Worm (Caenorhabditis elegans) whole organism, L4 larva: ENCODE data around the gene Y44A6C.1.
A peak's percentile ranks its signal among the peaks of the same experiment; 100 is the strongest.

Source experiments
- F44E2.7 ChIP-seq: fragments of 200-800 bp; sonication (Bioruptor generic); IDR thresholded peaks from 2 replicates; pipeline ENCODE4 v2.1.2; 2022; ENCODE audit warnings: missing genetic modification characterization, missing compliant biosample characterization
- T20F7.1 ChIP-seq: fragments of 200-800 bp; sonication (Bioruptor generic); optimal IDR thresholded peaks from 2 replicates; lab custom pipeline; 2018; ENCODE audit warnings: mild to moderate bottlenecking, missing genetic modification characterization, missing compliant biosample characterization
- Y75B8A.6 ChIP-seq: fragments of 200-800 bp; sonication (Bioruptor generic); IDR thresholded peaks from 2 replicates; pipeline ENCODE4 v1.3.6; 2022; ENCODE audit warnings: missing genetic modification reagents, missing genetic modification characterization, missing compliant biosample characterization
- aha-1 ChIP-seq: fragments of 150-350 bp; peaks from one replicate; lab custom pipeline; 2014; ENCODE audit warnings: missing biosample characterization, missing genetic modification characterization
- ceh-28 ChIP-seq: fragments of 150-350 bp; optimal IDR thresholded peaks from 2 replicates; lab custom pipeline; 2014; ENCODE audit warnings: missing biosample characterization, missing genetic modification reagents, missing genetic modification characterization
- ceh-62 ChIP-seq: sonication (generic microtip); optimal IDR thresholded peaks from 2 replicates; lab custom pipeline; 2017; ENCODE audit warnings: missing biosample characterization, missing genetic modification characterization
- cey-2 ChIP-seq: sonication (generic microtip); optimal IDR thresholded peaks from 3 replicates; lab custom pipeline; 2017; ENCODE audit warnings: missing genetic modification characterization, mild to moderate bottlenecking, missing compliant biosample characterization, antibody characterized with exemption, borderline replicate concordance; ENCODE audit not compliant: insufficient read depth
- daf-12 ChIP-seq: fragments of 150-350 bp; optimal IDR thresholded peaks from 2 replicates; lab custom pipeline; 2014; ENCODE audit warnings: missing biosample characterization, missing genetic modification reagents, missing genetic modification characterization
- daf-16 ChIP-seq, 3 experiments: sonication (generic microtip); optimal IDR thresholded peaks; 2 replicates each; lab custom pipeline; 2016 to 2017; ENCODE audit warnings: missing genetic modification characterization in 3 of 3, missing genetic modification reagents in 3 of 3, mild to moderate bottlenecking in 2 of 3, missing compliant biosample characterization in 2 of 3, missing biosample characterization in 1 of 3, moderate library complexity in 1 of 3
- dmd-6 ChIP-seq: fragments of 200-800 bp; sonication (Bioruptor generic); IDR thresholded peaks from 2 replicates; pipeline ENCODE4 v1.3.6; 2022; ENCODE audit warnings: missing genetic modification reagents, missing genetic modification characterization, missing compliant biosample characterization
- duxl-1 ChIP-seq: sonication (generic microtip); optimal IDR thresholded peaks from 2 replicates; lab custom pipeline; 2016; ENCODE audit warnings: mild to moderate bottlenecking, missing genetic modification characterization, moderate library complexity, missing compliant biosample characterization; ENCODE audit not compliant: poor library complexity
- dve-1 ChIP-seq: sonication (generic microtip); optimal IDR thresholded peaks from 2 replicates; lab custom pipeline; 2017; ENCODE audit warnings: antibody characterized with exemption, mild to moderate bottlenecking, missing genetic modification characterization, missing compliant biosample characterization; ENCODE audit not compliant: insufficient read depth
- egl-27 ChIP-seq: sonication (generic microtip); optimal IDR thresholded peaks from 3 replicates; lab custom pipeline; 2017; ENCODE audit warnings: missing biosample characterization, missing genetic modification reagents, missing genetic modification characterization
- egl-43 ChIP-seq: fragments of 200-800 bp; sonication (Bioruptor generic); IDR thresholded peaks from 2 replicates; pipeline ENCODE4 v1.3.6; 2022; ENCODE audit warnings: missing genetic modification reagents, missing genetic modification characterization, missing compliant biosample characterization
- fkh-10 ChIP-seq: fragments of 150-350 bp; optimal IDR thresholded peaks from 2 replicates; lab custom pipeline; 2014; ENCODE audit warnings: missing biosample characterization, missing genetic modification reagents, missing genetic modification characterization
- fos-1 ChIP-seq: fragments of 150-350 bp; optimal IDR thresholded peaks from 2 replicates; lab custom pipeline; 2014; ENCODE audit warnings: missing biosample characterization, missing genetic modification characterization
- hif-1 ChIP-seq, 2 experiments: sonication (generic microtip); optimal IDR thresholded peaks; 2 replicates each; lab custom pipeline; 2016 to 2017; ENCODE audit warnings: missing compliant biosample characterization in 2 of 2, missing genetic modification characterization in 2 of 2, missing genetic modification reagents in 2 of 2, missing genotype in 2 of 2, mild to moderate bottlenecking in 1 of 2
- hlh-11 ChIP-seq: fragments of 200-800 bp; sonication (Bioruptor generic); optimal IDR thresholded peaks from 2 replicates; lab custom pipeline; 2018; ENCODE audit warnings: mild to moderate bottlenecking, missing genetic modification characterization, missing compliant biosample characterization
- lin-1 ChIP-seq: fragments of 200-800 bp; sonication (Bioruptor generic); IDR thresholded peaks from 2 replicates; pipeline ENCODE4 v1.3.6; 2022; ENCODE audit warnings: missing genetic modification reagents, missing genetic modification characterization, missing compliant biosample characterization
- lin-29 ChIP-seq: fragments of 200-800 bp; sonication (Bioruptor generic); IDR thresholded peaks from 2 replicates; pipeline ENCODE4 v1.3.6; 2022; ENCODE audit warnings: missing genetic modification reagents, missing genetic modification characterization, missing compliant biosample characterization
- lin-39 ChIP-seq: fragments of 150-350 bp; optimal IDR thresholded peaks from 2 replicates; lab custom pipeline; 2014; ENCODE audit warnings: missing biosample characterization, missing genetic modification reagents, missing genetic modification characterization
- mes-2 ChIP-seq: sonication (generic microtip); optimal IDR thresholded peaks from 2 replicates; lab custom pipeline; 2016; ENCODE audit warnings: missing genotype, mild to moderate bottlenecking, missing genetic modification characterization, missing compliant biosample characterization; ENCODE audit not compliant: poor library complexity, severe bottlenecking
- nhr-10 ChIP-seq: fragments of 150-350 bp; optimal IDR thresholded peaks from 2 replicates; lab custom pipeline; 2014; ENCODE audit warnings: missing biosample characterization, missing genetic modification characterization
- nhr-11 ChIP-seq: fragments of 150-350 bp; optimal IDR thresholded peaks from 2 replicates; lab custom pipeline; 2014; ENCODE audit warnings: missing biosample characterization, missing genetic modification characterization
- nhr-48 ChIP-seq: sonication (generic microtip); optimal IDR thresholded peaks from 2 replicates; lab custom pipeline; 2016; ENCODE audit warnings: mild to moderate bottlenecking, missing genetic modification characterization, missing compliant biosample characterization
- nhr-77 ChIP-seq: fragments of 150-350 bp; optimal IDR thresholded peaks from 2 replicates; lab custom pipeline; 2014; ENCODE audit warnings: missing biosample characterization, missing genetic modification characterization
- pha-4 ChIP-seq, 2 experiments: fragments of 150-350 bp in 1 of 2; fragments of 200-800 bp in 1 of 2; sonication (Bioruptor generic) in 1 of 2; IDR thresholded peaks in 1 of 2; optimal IDR thresholded peaks in 1 of 2; 2 replicates each; pipeline versions ENCODE4 v1.3.6 to Lab custom; 2014 to 2022; ENCODE audit warnings: missing genetic modification characterization in 2 of 2, missing genetic modification reagents in 2 of 2, missing biosample characterization in 1 of 2, missing compliant biosample characterization in 1 of 2
- php-3 ChIP-seq: fragments of 200-800 bp; sonication (Bioruptor generic); IDR thresholded peaks from 2 replicates; pipeline ENCODE4 v1.3.6; 2022; ENCODE audit warnings: missing genetic modification reagents, missing genetic modification characterization, missing compliant biosample characterization
- pqm-1 ChIP-seq: sonication (generic microtip); optimal IDR thresholded peaks from 2 replicates; lab custom pipeline; 2017; ENCODE audit warnings: missing biosample characterization, missing genetic modification characterization
- set-16 ChIP-seq: fragments of 200-800 bp; sonication (Bioruptor generic); IDR thresholded peaks from 2 replicates; pipeline ENCODE4 v1.3.6; 2022; ENCODE audit warnings: missing genetic modification reagents, missing genetic modification characterization, missing compliant biosample characterization
- spr-3 ChIP-seq: fragments of 200-800 bp; sonication (Bioruptor generic); optimal IDR thresholded peaks from 2 replicates; lab custom pipeline; 2018; ENCODE audit warnings: mild to moderate bottlenecking, missing genetic modification characterization, missing compliant biosample characterization
- unc-130 ChIP-seq: sonication (generic microtip); optimal IDR thresholded peaks from 2 replicates; lab custom pipeline; 2016; ENCODE audit warnings: missing genetic modification reagents, missing genetic modification characterization, missing compliant biosample characterization
- unc-39 ChIP-seq: sonication (generic microtip); optimal IDR thresholded peaks from 2 replicates; lab custom pipeline; 2017; ENCODE audit warnings: missing biosample characterization, missing genetic modification characterization
- zag-1 ChIP-seq: fragments of 150-350 bp; optimal IDR thresholded peaks from 2 replicates; lab custom pipeline; 2014; ENCODE audit warnings: missing biosample characterization, missing genetic modification characterization
- zfp-3 ChIP-seq: fragments of 200-800 bp; sonication (Bioruptor generic); conservative IDR thresholded peaks from 2 replicates; pipeline ENCODE4 v1.3.6; 2022; ENCODE audit warnings: missing genetic modification reagents, missing genetic modification characterization, missing compliant biosample characterization
- ztf-7 ChIP-seq: fragments of 150-350 bp; optimal IDR thresholded peaks from 2 replicates; lab custom pipeline; 2014; ENCODE audit warnings: missing biosample characterization, missing genetic modification characterization

Y44A6C.1 gene

ce11 chrV:20752609-20753102, 38.9 kb downstream of the Y44A6C.1 start, which contains the start of gene pha-4 (continued):
- TF ChIP-seq egl-43 (GFP tag; lab: Robert Waterston, UW), result no peak
- peak; percentile 20 for TF ChIP-seq nhr-77 (tag; lab: Kevin White, UChicago)
- TF ChIP-seq ceh-62 (tag; lab: Kevin White, UChicago), result no peak
- no peak for TF ChIP-seq zag-1 (tag; lab: Kevin White, UChicago)
- peak; percentile 40 for TF ChIP-seq nhr-48 (tag; lab: Kevin White, UChicago)
- peak; percentile 23 for TF ChIP-seq aha-1 (tag; lab: Kevin White, UChicago)
- TF ChIP-seq mes-2 (tag; lab: Kevin White, UChicago), result peak; percentile 59
- TF ChIP-seq php-3, result peak; percentile 68

- no peak for TF ChIP-seq pha-4 (GFP tag; IDR thresholded peaks at IDR 0.05; lab: Robert Waterston, UW)
- peak; percentile 72 for TF ChIP-seq pha-4 (tag; optimal IDR thresholded peaks at IDR 0.05; lab: Kevin White, UChicago)
- TF ChIP-seq nhr-10, result no peak
- TF ChIP-seq fkh-10 (GFP tag; lab: Kevin White, UChicago), result no peak
- peak; percentile 9 for TF ChIP-seq ceh-28 (tag; lab: Kevin White, UChicago)
- no peak for TF ChIP-seq unc-130 (GFP tag; lab: Kevin White, UChicago)
- peak; percentile 67 for TF ChIP-seq pqm-1
- peak; percentile 15 for TF ChIP-seq hlh-11 (tag; lab: Kevin White, UChicago)
- no peak for TF ChIP-seq duxl-1 (tag; lab: Kevin White, UChicago)
- no peak for TF ChIP-seq lin-29 (GFP tag; lab: Robert Waterston, UW)
- no peak for TF ChIP-seq daf-16 (GFP tag; optimal IDR thresholded peaks at IDR 0.05; lab: Kevin White, UChicago)
- TF ChIP-seq daf-16 (tag; optimal IDR thresholded peaks at IDR 0.05; lab: Kevin White, UChicago), result peak; percentile 41
- TF ChIP-seq lin-39 (tag; lab: Kevin White, UChicago), result no peak
- TF ChIP-seq ztf-7 (tag; lab: Kevin White, UChicago), result no peak
- TF ChIP-seq daf-12, result no peak
- no peak for TF ChIP-seq egl-27 (tag; lab: Kevin White, UChicago)
These were observed 40.3 kb downstream of the Y44A6C.1 start for ce11 chrV:20753838-20754503.

- TF ChIP-seq dve-1 (tag; lab: Kevin White, UChicago) (peak; percentile 21), aha-1 (tag; lab: Kevin White, UChicago) (peak; percentile 69), hlh-11 (tag; lab: Kevin White, UChicago) (no peak), unc-39 (tag; lab: Kevin White, UChicago) (no peak), daf-16 (GFP tag; optimal IDR thresholded peaks at IDR 0.05; lab: Kevin White, UChicago) (no peak), daf-16 (tag; optimal IDR thresholded peaks at IDR 0.05; lab: Kevin White, UChicago) (peak; percentile 6), pha-4 (GFP tag; IDR thresholded peaks at IDR 0.05; lab: Robert Waterston, UW) (peak; percentile 6; the same call in 1 of the 2 replicates), pha-4 (tag; optimal IDR thresholded peaks at IDR 0.05; lab: Kevin White, UChicago) (peak; percentile 81)
These were observed 41.8 kb downstream of the Y44A6C.1 start for ce11 chrV:20755494-20755893.

- TF ChIP-seq F44E2.7, result 0 out of 2 replicates have a peak, but pooled peaks have one; percentile 43
- no peak for TF ChIP-seq ceh-28 (tag; lab: Kevin White, UChicago)
- peak; percentile 38; the same call in 1 of the 2 replicates for TF ChIP-seq set-16 (GFP tag; lab: Robert Waterston, UW)
- TF ChIP-seq pha-4 (GFP tag; IDR thresholded peaks at IDR 0.05; lab: Robert Waterston, UW), result no peak
- TF ChIP-seq pha-4 (tag; optimal IDR thresholded peaks at IDR 0.05; lab: Kevin White, UChicago), result peak; percentile 89
These were observed 42.8 kb downstream of the Y44A6C.1 start for ce11 chrV:20756385-20756996.

ce11 chrV:20757255-20757654, 43.5 kb downstream of the Y44A6C.1 start:
- TF ChIP-seq T20F7.1 (GFP tag; lab: Kevin White, UChicago) (no peak), zfp-3 (GFP tag; lab: Robert Waterston, UW) (no peak), pha-4 (GFP tag; IDR thresholded peaks at IDR 0.05; lab: Robert Waterston, UW) (no peak), pha-4 (tag; optimal IDR thresholded peaks at IDR 0.05; lab: Kevin White, UChicago) (no peak), spr-3 (GFP tag; lab: Kevin White, UChicago) (no peak), dmd-6 (GFP tag; lab: Robert Waterston, UW) (no peak), unc-39 (tag; lab: Kevin White, UChicago) (no peak), php-3 (0 out of 2 replicates have a peak, but pooled peaks have one; percentile 21), hif-1 (tag; optimal IDR thresholded peaks at IDR 0.05; lab: Kevin White, UChicago) (no peak), pqm-1 (no peak), fos-1 (tag; lab: Kevin White, UChicago) (no peak), mes-2 (tag; lab: Kevin White, UChicago) (no peak), cey-2 (no peak), lin-1 (no peak), egl-43 (GFP tag; lab: Robert Waterston, UW) (0 out of 2 replicates have a peak, but pooled peaks have one; percentile 36), Y75B8A.6 (no peak), nhr-11 (tag; lab: Kevin White, UChicago) (no peak), set-16 (GFP tag; lab: Robert Waterston, UW) (peak; percentile 62; the same call in 1 of the 2 replicates)
